Worm (Caenorhabditis elegans): ENCODE data around the gene try-5.

ce11 chrV:9303026-9303425 lies 43.8 kb upstream of the try-5 start, which contains the start of gene nhr-39:
- TF ChIP-seq ztf-29 (GFP tag; IDR thresholded peaks at IDR 0.05), result no peak
- TF ChIP-seq med-1 (GFP tag; optimal IDR thresholded peaks at IDR 0.05; ENCODE audit: insufficient read depth), result no peak
- TF ChIP-seq flt-1 (GFP tag; IDR thresholded peaks at IDR 0.05), result no peak
- no peak for TF ChIP-seq T22C8.4 (GFP tag; IDR thresholded peaks at IDR 0.05)
